Worm (Caenorhabditis elegans) whole organism, L2 larva: Measurements from ENCODE around the gene R01E6.2.

Experiments
- fos-1 ChIP-seq: fragments of 150-350 bp; optimal IDR thresholded peaks from 2 replicates; lab custom pipeline; 2014; ENCODE audit warnings: missing biosample characterization, missing genetic modification characterization
- lsy-2 ChIP-seq, 2 experiments: fragments of 150-350 bp in 1 of 2; sonication (generic microtip) in 1 of 2; optimal IDR thresholded peaks; 2 replicates each; lab custom pipeline; 2014 to 2017; ENCODE audit warnings: missing biosample characterization in 2 of 2, missing genetic modification characterization in 2 of 2
- mdl-1 ChIP-seq, 2 experiments: fragments of 150-350 bp in 1 of 2; sonication (generic microtip) in 1 of 2; optimal IDR thresholded peaks; 2 replicates each; lab custom pipeline; 2017; ENCODE audit warnings: missing biosample characterization in 2 of 2, missing genetic modification characterization in 2 of 2
- nhr-25 ChIP-seq: fragments of 150-350 bp; sonication (generic microtip); optimal IDR thresholded peaks from 3 replicates; lab custom pipeline; 2014; ENCODE audit warnings: missing biosample characterization, missing genetic modification characterization
- nhr-77 ChIP-seq: fragments of 150-350 bp; optimal IDR thresholded peaks from 2 replicates; lab custom pipeline; 2014; ENCODE audit warnings: missing biosample characterization, missing genetic modification characterization
- snpc-4 ChIP-seq: fragments of 150-350 bp; optimal IDR thresholded peaks from 2 replicates; lab custom pipeline; 2014; ENCODE audit warnings: missing biosample characterization, missing genetic modification characterization
- unc-39 ChIP-seq: fragments of 150-350 bp; optimal IDR thresholded peaks from 2 replicates; lab custom pipeline; 2014; ENCODE audit warnings: missing biosample characterization, missing genetic modification characterization
- ztf-11 ChIP-seq: sonication (generic microtip); optimal IDR thresholded peaks from 2 replicates; lab custom pipeline; 2017; ENCODE audit warnings: missing biosample characterization, missing genetic modification characterization

ce11 chrX:13615181-13615580 is 48.8 kb upstream of the R01E6.2 start:
- TF ChIP-seq fos-1 (tag; lab: Kevin White, UChicago) = no peak
- TF ChIP-seq mdl-1 (tag; optimal IDR thresholded peaks at IDR 0.05; lab: Kevin White, UChicago) = no peak
- TF ChIP-seq nhr-77 (tag; lab: Kevin White, UChicago) = no peak
- TF ChIP-seq nhr-25 (tag; lab: Kevin White, UChicago) = no peak
- TF ChIP-seq snpc-4 = no peak
- TF ChIP-seq ztf-11 (tag; lab: Kevin White, UChicago) = no peak
- no peak for TF ChIP-seq unc-39 (tag; lab: Kevin White, UChicago)
- no peak for TF ChIP-seq lsy-2 (tag; optimal IDR thresholded peaks at IDR 0.05; lab: Kevin White, UChicago)
